Fruit fly (Drosophila melanogaster): ENCODE results near the gene CG44139.

DNA sequence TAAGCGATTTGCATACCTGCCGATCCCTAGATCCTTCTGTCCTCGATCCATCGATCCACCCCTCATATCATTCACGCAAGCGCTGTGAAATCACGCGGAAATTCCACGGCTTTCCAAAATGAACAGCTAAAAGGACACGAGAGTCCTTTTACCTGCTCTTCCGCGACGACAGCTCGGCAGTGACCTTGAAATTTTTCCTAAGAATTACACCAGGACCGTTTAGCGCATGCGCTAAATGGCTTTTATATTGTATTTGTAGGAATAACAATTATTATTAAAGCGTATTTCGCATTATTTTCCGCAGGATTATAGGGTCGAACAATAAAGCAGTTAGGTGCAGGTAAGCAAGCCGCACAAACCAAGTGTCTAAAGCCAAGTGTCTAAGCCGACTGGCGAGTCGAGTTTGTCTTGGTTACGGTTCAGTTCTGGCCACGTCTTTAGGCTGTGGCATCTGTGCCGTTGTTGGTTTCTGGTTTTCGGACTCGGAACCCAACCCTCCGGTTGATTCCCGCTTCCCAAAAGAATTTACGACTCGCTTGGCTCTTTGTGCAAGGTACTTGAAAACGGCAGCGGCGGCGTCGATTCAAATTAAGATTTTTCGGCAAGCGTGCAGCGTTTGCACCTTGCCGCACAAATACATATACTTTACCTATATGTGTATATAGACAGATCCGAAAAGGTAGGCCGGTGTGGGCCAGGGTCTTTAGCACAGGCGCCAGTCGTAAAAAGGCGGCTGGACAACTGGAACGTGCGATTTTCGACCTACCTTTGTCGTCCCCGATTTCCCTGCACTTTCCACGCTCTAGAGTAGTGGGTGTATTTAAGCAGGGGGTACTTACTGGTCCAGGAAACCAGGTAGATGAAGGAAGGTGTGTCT is 32.2 kb downstream of the CG44139 start:
- TF ChIP-seq fd85E (GFP tag; optimal IDR thresholded peaks at IDR 0.05) = no peak
- no peak for TF ChIP-seq dac (GFP tag; optimal IDR thresholded peaks at IDR 0.05)
- no peak for TF ChIP-seq CG6854 (GFP tag; optimal IDR thresholded peaks at IDR 0.05)
- no peak for TF ChIP-seq Lpt (GFP tag; optimal IDR thresholded peaks at IDR 0.05)
- no peak for TF ChIP-seq CG1621 (tag; optimal IDR thresholded peaks at IDR 0.05)
- no peak for TF ChIP-seq ss (GFP tag; optimal IDR thresholded peaks at IDR 0.05)
- TF ChIP-seq Sox14 (GFP tag; optimal IDR thresholded peaks at IDR 0.05) = no peak
- no peak for TF ChIP-seq CG10669 (GFP tag; optimal IDR thresholded peaks at IDR 0.05)
- no peak for TF ChIP-seq CG8119 (GFP tag; IDR thresholded peaks at IDR 0.05)
- no peak for TF ChIP-seq CG16779 (tag; optimal IDR thresholded peaks at IDR 0.05)
- TF ChIP-seq CG3032 (tag; optimal IDR thresholded peaks at IDR 0.05) = no peak
- no peak for TF ChIP-seq Eip75B (GFP tag; optimal IDR thresholded peaks at IDR 0.05)
- TF ChIP-seq Hr4 (GFP tag; optimal IDR thresholded peaks at IDR 0.05) = no peak
- TF ChIP-seq CG31627 (GFP tag; optimal IDR thresholded peaks at IDR 0.05) = no peak
